Worm (Caenorhabditis elegans) whole organism, young adult: ENCODE measurements around the gene srh-292.
"Not testable (repeated sequence)": the region's sequence is repeated elsewhere in the genome, so short reads cannot be mapped to it uniquely, and the experiment has no call there.

Experiments
- ets-4 ChIP-seq: fragments of 200-800 bp; sonication (Bioruptor generic); optimal IDR thresholded peaks from 2 replicates; lab custom pipeline; 2018; ENCODE audit warnings: mild to moderate bottlenecking, missing genetic modification characterization, missing compliant biosample characterization
- lin-35 ChIP-seq, 3 experiments: fragments of 150-350 bp in 2 of 3; sonication (generic microtip) in 1 of 3; optimal IDR thresholded peaks; 2 replicates each; lab custom pipeline; 2014 to 2018; ENCODE audit warnings: missing biosample characterization in 3 of 3, missing genetic modification characterization in 3 of 3, missing genetic modification reagents in 3 of 3
- rcor-1 ChIP-seq: fragments of 200-800 bp; sonication (Bioruptor generic); IDR thresholded peaks from 2 replicates; pipeline ENCODE4 v1.3.6; 2022; ENCODE audit warnings: missing genetic modification reagents, missing genetic modification characterization, missing compliant biosample characterization
- unc-62 ChIP-seq: fragments of 150-350 bp; optimal IDR thresholded peaks from 2 replicates; lab custom pipeline; 2014; ENCODE audit warnings: missing biosample characterization, missing genetic modification reagents, missing genetic modification characterization

- TF ChIP-seq rcor-1 (GFP tag; lab: Robert Waterston, UW); unc-62 (GFP tag; lab: Kevin White, UChicago); lin-35 (GFP tag; optimal IDR thresholded peaks at IDR 0.05; lab: Kevin White, UChicago); ets-4 (GFP tag; lab: Kevin White, UChicago): not testable (repeated sequence)
Measured at ce11 chrV:17832228-17832627, 29.7 kb downstream of the srh-292 start.
